Fruit fly (Drosophila melanogaster): Measurements from ENCODE around the gene CG34106.

The CG34106 gene

dm6 chr2L:17203833-17204232 is 73.0 kb downstream of the CG34106 start:
- TF ChIP-seq Sin3A (optimal IDR thresholded peaks at IDR 0.05): no peak
- no peak for TF ChIP-seq Myc (optimal IDR thresholded peaks at IDR 0.05)

- TF ChIP-seq ttk (optimal IDR thresholded peaks at IDR 0.05) (no peak), psq (optimal IDR thresholded peaks at IDR 0.05) (no peak), h (optimal IDR thresholded peaks at IDR 0.05) (no peak), Myc (optimal IDR thresholded peaks at IDR 0.05) (no peak)
These were observed 76.2 kb downstream of the CG34106 start for dm6 chr2L:17207072-17207471.

dm6 chr2L:17216847-17217246 is 86.0 kb downstream of the CG34106 start:
- TF ChIP-seq Myc (optimal IDR thresholded peaks at IDR 0.05): no peak
- TF ChIP-seq psq (optimal IDR thresholded peaks at IDR 0.05): no peak
- no peak for TF ChIP-seq insv (optimal IDR thresholded peaks at IDR 0.05)
- TF ChIP-seq Sin3A (optimal IDR thresholded peaks at IDR 0.05): no peak
- TF ChIP-seq ttk (optimal IDR thresholded peaks at IDR 0.05): no peak
- TF ChIP-seq h (optimal IDR thresholded peaks at IDR 0.05): no peak

dm6 chr2L:17221462-17221861 is 90.6 kb downstream of the CG34106 start:
- TF ChIP-seq ttk (optimal IDR thresholded peaks at IDR 0.05): no peak
- TF ChIP-seq h (optimal IDR thresholded peaks at IDR 0.05): no peak

- no peak for TF ChIP-seq Sin3A (optimal IDR thresholded peaks at IDR 0.05)
- TF ChIP-seq insv (optimal IDR thresholded peaks at IDR 0.05): no peak
- TF ChIP-seq ttk (optimal IDR thresholded peaks at IDR 0.05): no peak
- TF ChIP-seq psq (optimal IDR thresholded peaks at IDR 0.05): no peak
- no peak for TF ChIP-seq h (optimal IDR thresholded peaks at IDR 0.05)
- no peak for TF ChIP-seq Myc (optimal IDR thresholded peaks at IDR 0.05)
These were observed 91.4 kb downstream of the CG34106 start for dm6 chr2L:17222176-17222575.

Measured in Kc167 (cell line).